Worm (Caenorhabditis elegans) whole organism, L2 larva: ENCODE measurements around the gene cutl-16.
A peak's percentile ranks its signal among the peaks of the same experiment; 100 is the strongest.

Source experiments
- C34F6.9 ChIP-seq: fragments of 150-350 bp; optimal IDR thresholded peaks from 2 replicates; lab custom pipeline; 2014; ENCODE audit warnings: missing biosample characterization, missing genetic modification characterization
- R02D3.7 ChIP-seq: fragments of 150-350 bp; optimal IDR thresholded peaks from 2 replicates; lab custom pipeline; 2014; ENCODE audit warnings: missing biosample characterization, missing genetic modification characterization
- ZK546.5 ChIP-seq: sonication (generic microtip); optimal IDR thresholded peaks from 2 replicates; lab custom pipeline; 2017; ENCODE audit warnings: missing biosample characterization, missing genetic modification characterization
- aly-2 ChIP-seq: fragments of 150-350 bp; optimal IDR thresholded peaks from 2 replicates; lab custom pipeline; 2014; ENCODE audit warnings: missing biosample characterization, missing genetic modification characterization
- ama-1 ChIP-seq: fragments of 150-350 bp; optimal IDR thresholded peaks from 2 replicates; lab custom pipeline; 2018; ENCODE audit warnings: inconsistent platforms
- ceh-16 ChIP-seq: fragments of 150-350 bp; optimal IDR thresholded peaks from 2 replicates; lab custom pipeline; 2014; ENCODE audit warnings: missing biosample characterization, missing genetic modification characterization
- dmd-4 ChIP-seq: sonication (generic microtip); optimal IDR thresholded peaks from 2 replicates; lab custom pipeline; 2017; ENCODE audit warnings: missing biosample characterization, missing genetic modification characterization
- egl-27 ChIP-seq: sonication (generic microtip); optimal IDR thresholded peaks from 3 replicates; lab custom pipeline; 2017; ENCODE audit warnings: missing biosample characterization, missing genetic modification reagents, missing genetic modification characterization
- elt-1 ChIP-seq: fragments of 150-350 bp; optimal IDR thresholded peaks from 2 replicates; lab custom pipeline; 2014; ENCODE audit warnings: missing biosample characterization, missing genetic modification characterization
- fos-1 ChIP-seq: fragments of 150-350 bp; optimal IDR thresholded peaks from 2 replicates; lab custom pipeline; 2014; ENCODE audit warnings: missing biosample characterization, missing genetic modification characterization
- lin-13 ChIP-seq: fragments of 150-350 bp; optimal IDR thresholded peaks from 2 replicates; lab custom pipeline; 2014; ENCODE audit warnings: missing biosample characterization, missing genetic modification reagents, missing genetic modification characterization
- lin-39 ChIP-seq: fragments of 150-350 bp; optimal IDR thresholded peaks from 2 replicates; lab custom pipeline; 2014; ENCODE audit warnings: missing biosample characterization, missing genetic modification reagents, missing genetic modification characterization
- lsy-2 ChIP-seq, 2 experiments: fragments of 150-350 bp in 1 of 2; sonication (generic microtip) in 1 of 2; optimal IDR thresholded peaks; 2 replicates each; lab custom pipeline; 2014 to 2017; ENCODE audit warnings: missing biosample characterization in 2 of 2, missing genetic modification characterization in 2 of 2
- mab-5 ChIP-seq: fragments of 150-350 bp; optimal IDR thresholded peaks from 2 replicates; lab custom pipeline; 2014; ENCODE audit warnings: missing biosample characterization, missing genetic modification characterization
- mbf-1 ChIP-seq: sonication (generic microtip); optimal IDR thresholded peaks from 2 replicates; lab custom pipeline; 2017; ENCODE audit warnings: missing biosample characterization, missing genetic modification characterization
- mdl-1 ChIP-seq, 2 experiments: fragments of 150-350 bp in 1 of 2; sonication (generic microtip) in 1 of 2; optimal IDR thresholded peaks; 2 replicates each; lab custom pipeline; 2017; ENCODE audit warnings: missing biosample characterization in 2 of 2, missing genetic modification characterization in 2 of 2
- nhr-11 ChIP-seq: fragments of 150-350 bp; optimal IDR thresholded peaks from 2 replicates; lab custom pipeline; 2014; ENCODE audit warnings: missing biosample characterization, missing genetic modification characterization
- nhr-12 ChIP-seq: fragments of 150-350 bp; optimal IDR thresholded peaks from 2 replicates; lab custom pipeline; 2014; ENCODE audit warnings: missing biosample characterization, missing genetic modification characterization
- nhr-129 ChIP-seq: fragments of 150-350 bp; optimal IDR thresholded peaks from 2 replicates; lab custom pipeline; 2014; ENCODE audit warnings: missing biosample characterization, missing genetic modification characterization
- nhr-21 ChIP-seq: fragments of 150-350 bp; optimal IDR thresholded peaks from 2 replicates; lab custom pipeline; 2014; ENCODE audit warnings: missing biosample characterization, missing genetic modification characterization
- nhr-23 ChIP-seq: fragments of 150-350 bp; optimal IDR thresholded peaks from 2 replicates; lab custom pipeline; 2014; ENCODE audit warnings: missing biosample characterization, missing genetic modification reagents, missing genetic modification characterization
- nhr-237 ChIP-seq: fragments of 150-350 bp; optimal IDR thresholded peaks from 2 replicates; lab custom pipeline; 2014; ENCODE audit warnings: missing biosample characterization, missing genetic modification characterization
- nhr-25 ChIP-seq: fragments of 150-350 bp; sonication (generic microtip); optimal IDR thresholded peaks from 3 replicates; lab custom pipeline; 2014; ENCODE audit warnings: missing biosample characterization, missing genetic modification characterization
- peb-1 ChIP-seq: fragments of 150-350 bp; optimal IDR thresholded peaks from 2 replicates; lab custom pipeline; 2014; ENCODE audit warnings: missing biosample characterization, missing genetic modification characterization
- sma-3 ChIP-seq: sonication (generic microtip); optimal IDR thresholded peaks from 2 replicates; lab custom pipeline; 2016; ENCODE audit warnings: missing genetic modification reagents, missing genetic modification characterization, missing compliant biosample characterization
- sma-9 ChIP-seq, 2 experiments: fragments of 150-350 bp in 1 of 2; sonication (generic microtip) in 1 of 2; optimal IDR thresholded peaks; 2 replicates each; lab custom pipeline; 2014 to 2016; ENCODE audit warnings: missing genetic modification characterization in 2 of 2, mild to moderate bottlenecking in 1 of 2, missing biosample characterization in 1 of 2, missing compliant biosample characterization in 1 of 2, missing genetic modification reagents in 1 of 2, moderate library complexity in 1 of 2
- unc-39 ChIP-seq: fragments of 150-350 bp; optimal IDR thresholded peaks from 2 replicates; lab custom pipeline; 2014; ENCODE audit warnings: missing biosample characterization, missing genetic modification characterization
- unc-55 ChIP-seq: fragments of 150-350 bp; sonication (generic microtip); optimal IDR thresholded peaks from 3 replicates; lab custom pipeline; 2014; ENCODE audit warnings: missing biosample characterization, missing genetic modification reagents, missing genetic modification characterization
- unc-62 ChIP-seq: fragments of 150-350 bp; optimal IDR thresholded peaks from 2 replicates; lab custom pipeline; 2014; ENCODE audit warnings: missing biosample characterization, missing genetic modification reagents, missing genetic modification characterization
- ztf-1 ChIP-seq: fragments of 200-800 bp; sonication (Bioruptor generic); conservative IDR thresholded peaks from 2 replicates; pipeline ENCODE4 v1.3.6; 2022; ENCODE audit warnings: missing genetic modification characterization, missing compliant biosample characterization

The cutl-16 gene

ce11 chrII:6454671-6455070, 13.4 kb downstream of the cutl-16 start, which contains the start of gene aptf-1:
Gene aptf-1, plus strand, starts transcription at chrII:6454971.
- TF ChIP-seq ceh-16 (tag; lab: Kevin White, UChicago) (no peak), sma-3 (GFP tag; lab: Kevin White, UChicago) (no peak), C34F6.9 (tag; lab: Kevin White, UChicago) (no peak), lsy-2 (tag; optimal IDR thresholded peaks at IDR 0.05; lab: Kevin White, UChicago) (no peak), nhr-11 (tag; lab: Kevin White, UChicago) (no peak), aly-2 (tag; lab: Kevin White, UChicago) (no peak)

- TF ChIP-seq sma-3 (GFP tag; lab: Kevin White, UChicago) (no peak), lin-13 (GFP tag; lab: Kevin White, UChicago) (no peak), nhr-21 (no peak), mdl-1 (tag; optimal IDR thresholded peaks at IDR 0.05; lab: Kevin White, UChicago) (no peak), nhr-23 (tag; lab: Kevin White, UChicago) (no peak), ztf-1 (no peak), mbf-1 (no peak), fos-1 (tag; lab: Kevin White, UChicago) (peak; percentile 56)
These were observed 28.1 kb downstream of the cutl-16 start for ce11 chrII:6469340-6469739.

- TF ChIP-seq ZK546.5 (tag; lab: Kevin White, UChicago) (no peak), egl-27 (tag; lab: Kevin White, UChicago) (no peak), nhr-129 (tag; lab: Kevin White, UChicago) (no peak), lin-39 (tag; lab: Kevin White, UChicago) (no peak), sma-3 (GFP tag; lab: Kevin White, UChicago) (no peak), nhr-12 (tag; lab: Kevin White, UChicago) (no peak), C34F6.9 (tag; lab: Kevin White, UChicago) (no peak), elt-1 (tag; lab: Kevin White, UChicago) (no peak), dmd-4 (tag; lab: Kevin White, UChicago) (no peak), fos-1 (tag; lab: Kevin White, UChicago) (no peak), unc-62 (GFP tag; lab: Kevin White, UChicago) (no peak), unc-55 (GFP tag; lab: Kevin White, UChicago) (no peak), R02D3.7 (tag; lab: Kevin White, UChicago) (no peak), ama-1 (no peak)
These were observed 29.8 kb downstream of the cutl-16 start, which contains the start of gene dgk-5 for ce11 chrII:6470985-6471384. Gene dgk-5, minus strand, starts transcription at chrII:6471085.

- TF ChIP-seq ceh-16 (tag; lab: Kevin White, UChicago) (no peak), nhr-25 (tag; lab: Kevin White, UChicago) (no peak), R02D3.7 (tag; lab: Kevin White, UChicago) (no peak), ama-1 (no peak), peb-1 (tag; lab: Kevin White, UChicago) (no peak), unc-39 (tag; lab: Kevin White, UChicago) (no peak), sma-9 (GFP tag; optimal IDR thresholded peaks at IDR 0.05; lab: Kevin White, UChicago) (no peak), sma-9 (tag; optimal IDR thresholded peaks at IDR 0.05; lab: Kevin White, UChicago) (no peak), unc-55 (GFP tag; lab: Kevin White, UChicago) (no peak), unc-62 (GFP tag; lab: Kevin White, UChicago) (no peak), dmd-4 (tag; lab: Kevin White, UChicago) (no peak), fos-1 (tag; lab: Kevin White, UChicago) (no peak)
These were observed 34.0 kb downstream of the cutl-16 start, which contains the start of gene T28D9.16 for ce11 chrII:6475180-6475737. Gene T28D9.16, plus strand, starts transcription at chrII:6475687.

ce11 chrII:6476655-6477054, 35.4 kb downstream of the cutl-16 start, which contains the start of gene T28D9.4:
Gene T28D9.4, plus strand, starts transcription at chrII:6476955.
- TF ChIP-seq lin-39 (tag; lab: Kevin White, UChicago): no peak
- no peak for TF ChIP-seq nhr-237 (tag; lab: Kevin White, UChicago)
- no peak for TF ChIP-seq nhr-12 (tag; lab: Kevin White, UChicago)
- no peak for TF ChIP-seq dmd-4 (tag; lab: Kevin White, UChicago)
- TF ChIP-seq nhr-25 (tag; lab: Kevin White, UChicago): no peak
- no peak for TF ChIP-seq mab-5 (tag; lab: Kevin White, UChicago)
